Worm (Caenorhabditis elegans) whole organism, L2 larva: ENCODE data around the gene clec-1.

Experiments
- C34F6.9 ChIP-seq: fragments of 150-350 bp; optimal IDR thresholded peaks from 2 replicates; lab custom pipeline; 2014; ENCODE audit warnings: missing biosample characterization, missing genetic modification characterization
- F13H6.1 ChIP-seq: sonication (generic microtip); optimal IDR thresholded peaks from 2 replicates; lab custom pipeline; 2016; ENCODE audit warnings: missing genetic modification characterization, missing compliant biosample characterization
- R02D3.7 ChIP-seq: fragments of 150-350 bp; optimal IDR thresholded peaks from 2 replicates; lab custom pipeline; 2014; ENCODE audit warnings: missing biosample characterization, missing genetic modification characterization
- Y55F3AM.14 ChIP-seq: fragments of 200-800 bp; sonication (Bioruptor generic); optimal IDR thresholded peaks from 2 replicates; lab custom pipeline; 2018; ENCODE audit warnings: mild to moderate bottlenecking, missing genetic modification characterization, missing compliant biosample characterization
- ZK546.5 ChIP-seq: sonication (generic microtip); optimal IDR thresholded peaks from 2 replicates; lab custom pipeline; 2017; ENCODE audit warnings: missing biosample characterization, missing genetic modification characterization
- alr-1 ChIP-seq: fragments of 150-350 bp; optimal IDR thresholded peaks from 2 replicates; lab custom pipeline; 2014; ENCODE audit warnings: missing biosample characterization, missing genetic modification characterization
- aly-2 ChIP-seq: fragments of 150-350 bp; optimal IDR thresholded peaks from 2 replicates; lab custom pipeline; 2014; ENCODE audit warnings: missing biosample characterization, missing genetic modification characterization
- ama-1 ChIP-seq: fragments of 150-350 bp; optimal IDR thresholded peaks from 2 replicates; lab custom pipeline; 2018; ENCODE audit warnings: inconsistent platforms
- blmp-1 ChIP-seq: sonication (generic microtip); optimal IDR thresholded peaks from 2 replicates; lab custom pipeline; 2017; ENCODE audit warnings: missing genetic modification characterization, mild to moderate bottlenecking, missing compliant biosample characterization, antibody characterized with exemption, moderate library complexity; ENCODE audit not compliant: insufficient read depth
- ceh-16 ChIP-seq: fragments of 150-350 bp; optimal IDR thresholded peaks from 2 replicates; lab custom pipeline; 2014; ENCODE audit warnings: missing biosample characterization, missing genetic modification characterization
- ceh-82 ChIP-seq: fragments of 150-350 bp; optimal IDR thresholded peaks from 2 replicates; lab custom pipeline; 2014; ENCODE audit warnings: missing biosample characterization, missing genetic modification characterization
- crh-2 ChIP-seq: sonication (generic microtip); optimal IDR thresholded peaks from 2 replicates; lab custom pipeline; 2017; ENCODE audit warnings: missing biosample characterization, missing genetic modification characterization
- dmd-4 ChIP-seq: sonication (generic microtip); optimal IDR thresholded peaks from 2 replicates; lab custom pipeline; 2017; ENCODE audit warnings: missing biosample characterization, missing genetic modification characterization
- egl-27 ChIP-seq: sonication (generic microtip); optimal IDR thresholded peaks from 3 replicates; lab custom pipeline; 2017; ENCODE audit warnings: missing biosample characterization, missing genetic modification reagents, missing genetic modification characterization
- elt-1 ChIP-seq: fragments of 150-350 bp; optimal IDR thresholded peaks from 2 replicates; lab custom pipeline; 2014; ENCODE audit warnings: missing biosample characterization, missing genetic modification characterization
- elt-3 ChIP-seq: sonication (generic microtip); optimal IDR thresholded peaks from 2 replicates; lab custom pipeline; 2017; ENCODE audit warnings: missing biosample characterization, missing genetic modification characterization
- fos-1 ChIP-seq: fragments of 150-350 bp; optimal IDR thresholded peaks from 2 replicates; lab custom pipeline; 2014; ENCODE audit warnings: missing biosample characterization, missing genetic modification characterization
- gmeb-1 ChIP-seq: fragments of 150-350 bp; optimal IDR thresholded peaks from 2 replicates; lab custom pipeline; 2014; ENCODE audit warnings: missing biosample characterization, missing genetic modification characterization
- lin-13 ChIP-seq: fragments of 150-350 bp; optimal IDR thresholded peaks from 2 replicates; lab custom pipeline; 2014; ENCODE audit warnings: missing biosample characterization, missing genetic modification reagents, missing genetic modification characterization
- lsy-2 ChIP-seq, 2 experiments: fragments of 150-350 bp in 1 of 2; sonication (generic microtip) in 1 of 2; optimal IDR thresholded peaks; 2 replicates each; lab custom pipeline; 2014 to 2017; ENCODE audit warnings: missing biosample characterization in 2 of 2, missing genetic modification characterization in 2 of 2
- mab-5 ChIP-seq: fragments of 150-350 bp; optimal IDR thresholded peaks from 2 replicates; lab custom pipeline; 2014; ENCODE audit warnings: missing biosample characterization, missing genetic modification characterization
- mbf-1 ChIP-seq: sonication (generic microtip); optimal IDR thresholded peaks from 2 replicates; lab custom pipeline; 2017; ENCODE audit warnings: missing biosample characterization, missing genetic modification characterization
- mdl-1 ChIP-seq, 2 experiments: fragments of 150-350 bp in 1 of 2; sonication (generic microtip) in 1 of 2; optimal IDR thresholded peaks; 2 replicates each; lab custom pipeline; 2017; ENCODE audit warnings: missing biosample characterization in 2 of 2, missing genetic modification characterization in 2 of 2
- nhr-10 ChIP-seq: sonication (generic microtip); optimal IDR thresholded peaks from 2 replicates; lab custom pipeline; 2017; ENCODE audit warnings: missing biosample characterization, missing genetic modification characterization
- nhr-11 ChIP-seq: fragments of 150-350 bp; optimal IDR thresholded peaks from 2 replicates; lab custom pipeline; 2014; ENCODE audit warnings: missing biosample characterization, missing genetic modification characterization
- nhr-12 ChIP-seq: fragments of 150-350 bp; optimal IDR thresholded peaks from 2 replicates; lab custom pipeline; 2014; ENCODE audit warnings: missing biosample characterization, missing genetic modification characterization
- nhr-129 ChIP-seq: fragments of 150-350 bp; optimal IDR thresholded peaks from 2 replicates; lab custom pipeline; 2014; ENCODE audit warnings: missing biosample characterization, missing genetic modification characterization
- nhr-21 ChIP-seq: fragments of 150-350 bp; optimal IDR thresholded peaks from 2 replicates; lab custom pipeline; 2014; ENCODE audit warnings: missing biosample characterization, missing genetic modification characterization
- nhr-23 ChIP-seq: fragments of 150-350 bp; optimal IDR thresholded peaks from 2 replicates; lab custom pipeline; 2014; ENCODE audit warnings: missing biosample characterization, missing genetic modification reagents, missing genetic modification characterization
- nhr-237 ChIP-seq: fragments of 150-350 bp; optimal IDR thresholded peaks from 2 replicates; lab custom pipeline; 2014; ENCODE audit warnings: missing biosample characterization, missing genetic modification characterization
- nhr-25 ChIP-seq: fragments of 150-350 bp; sonication (generic microtip); optimal IDR thresholded peaks from 3 replicates; lab custom pipeline; 2014; ENCODE audit warnings: missing biosample characterization, missing genetic modification characterization
- nhr-6 ChIP-seq: fragments of 150-350 bp; optimal IDR thresholded peaks from 2 replicates; lab custom pipeline; 2014; ENCODE audit warnings: missing biosample characterization, missing genetic modification characterization
- peb-1 ChIP-seq: fragments of 150-350 bp; optimal IDR thresholded peaks from 2 replicates; lab custom pipeline; 2014; ENCODE audit warnings: missing biosample characterization, missing genetic modification characterization
- sem-4 ChIP-seq: fragments of 150-350 bp; optimal IDR thresholded peaks from 2 replicates; lab custom pipeline; 2014; ENCODE audit warnings: missing biosample characterization, missing genetic modification reagents, missing genetic modification characterization
- skn-1 ChIP-seq: sonication (generic microtip); optimal IDR thresholded peaks from 2 replicates; lab custom pipeline; 2017; ENCODE audit warnings: missing biosample characterization, missing genetic modification characterization
- sma-3 ChIP-seq: sonication (generic microtip); optimal IDR thresholded peaks from 2 replicates; lab custom pipeline; 2016; ENCODE audit warnings: missing genetic modification reagents, missing genetic modification characterization, missing compliant biosample characterization
- sma-9 ChIP-seq, 2 experiments: fragments of 150-350 bp in 1 of 2; sonication (generic microtip) in 1 of 2; optimal IDR thresholded peaks; 2 replicates each; lab custom pipeline; 2014 to 2016; ENCODE audit warnings: missing genetic modification characterization in 2 of 2, mild to moderate bottlenecking in 1 of 2, missing biosample characterization in 1 of 2, missing compliant biosample characterization in 1 of 2, missing genetic modification reagents in 1 of 2, moderate library complexity in 1 of 2
- snpc-4 ChIP-seq: fragments of 150-350 bp; optimal IDR thresholded peaks from 2 replicates; lab custom pipeline; 2014; ENCODE audit warnings: missing biosample characterization, missing genetic modification characterization
- unc-39 ChIP-seq: fragments of 150-350 bp; optimal IDR thresholded peaks from 2 replicates; lab custom pipeline; 2014; ENCODE audit warnings: missing biosample characterization, missing genetic modification characterization
- unc-55 ChIP-seq: fragments of 150-350 bp; sonication (generic microtip); optimal IDR thresholded peaks from 3 replicates; lab custom pipeline; 2014; ENCODE audit warnings: missing biosample characterization, missing genetic modification reagents, missing genetic modification characterization
- unc-62 ChIP-seq: fragments of 150-350 bp; optimal IDR thresholded peaks from 2 replicates; lab custom pipeline; 2014; ENCODE audit warnings: missing biosample characterization, missing genetic modification reagents, missing genetic modification characterization
- zag-1 ChIP-seq: fragments of 150-350 bp; optimal IDR thresholded peaks from 2 replicates; lab custom pipeline; 2014; ENCODE audit warnings: missing biosample characterization, missing genetic modification characterization
- ztf-1 ChIP-seq: fragments of 200-800 bp; sonication (Bioruptor generic); conservative IDR thresholded peaks from 2 replicates; pipeline ENCODE4 v1.3.6; 2022; ENCODE audit warnings: missing genetic modification characterization, missing compliant biosample characterization
- ztf-11 ChIP-seq: sonication (generic microtip); optimal IDR thresholded peaks from 2 replicates; lab custom pipeline; 2017; ENCODE audit warnings: missing biosample characterization, missing genetic modification characterization
- ztf-4 ChIP-seq: fragments of 150-350 bp; optimal IDR thresholded peaks from 2 replicates; lab custom pipeline; 2014; ENCODE audit warnings: missing biosample characterization, missing genetic modification characterization

clec-1 gene

DNA sequence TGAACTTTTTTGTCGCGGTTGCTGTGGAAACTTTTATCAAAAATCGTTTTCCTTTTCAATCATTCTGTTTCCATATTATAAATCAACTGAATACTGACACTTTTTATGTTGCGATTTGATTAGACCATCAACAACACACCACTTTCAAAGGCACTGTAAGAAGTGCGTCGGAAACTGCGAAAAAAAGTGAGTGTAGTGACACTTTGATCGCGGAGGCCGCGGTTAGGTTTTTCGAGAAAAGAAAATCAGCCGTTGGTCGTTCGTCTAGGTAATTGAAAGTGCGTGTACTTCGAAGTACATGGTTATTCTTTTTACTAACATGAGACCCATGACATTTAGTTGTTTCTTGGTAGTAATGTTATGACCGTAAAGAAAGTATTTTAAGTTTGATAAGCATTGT lies 4.3 kb upstream of the clec-1 start:
- peak; percentile 16 for TF ChIP-seq nhr-129 (tag; lab: Kevin White, UChicago)
- TF ChIP-seq blmp-1 (tag; lab: Kevin White, UChicago): peak; percentile 46
- TF ChIP-seq alr-1 (tag; lab: Kevin White, UChicago): no peak
- TF ChIP-seq, all 48 proteins: peak for 2

DNA sequence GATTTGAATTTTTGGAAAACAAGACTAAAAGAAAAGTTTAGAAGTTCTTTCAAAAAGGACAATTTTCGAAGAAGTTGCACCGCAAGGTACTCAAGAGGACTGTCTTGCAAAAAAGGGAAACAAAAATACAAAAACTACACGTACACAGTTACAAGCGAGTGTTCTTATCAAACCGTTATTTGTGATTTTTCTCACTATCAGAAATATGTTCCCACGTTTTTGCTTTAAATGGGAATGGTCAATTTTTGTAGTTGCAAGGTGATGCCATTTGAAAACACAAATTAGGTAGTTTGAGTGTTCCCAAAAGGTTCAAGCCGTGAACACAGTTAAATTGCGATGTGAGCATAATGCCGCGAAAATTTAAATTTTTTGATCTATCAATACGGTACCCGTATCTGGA lies 3.8 kb upstream of the clec-1 start:
- TF ChIP-seq nhr-11 (tag; lab: Kevin White, UChicago): no peak
- peak; percentile 38 for TF ChIP-seq fos-1 (tag; lab: Kevin White, UChicago)
- TF ChIP-seq elt-3 (tag; lab: Kevin White, UChicago): no peak

DNA sequence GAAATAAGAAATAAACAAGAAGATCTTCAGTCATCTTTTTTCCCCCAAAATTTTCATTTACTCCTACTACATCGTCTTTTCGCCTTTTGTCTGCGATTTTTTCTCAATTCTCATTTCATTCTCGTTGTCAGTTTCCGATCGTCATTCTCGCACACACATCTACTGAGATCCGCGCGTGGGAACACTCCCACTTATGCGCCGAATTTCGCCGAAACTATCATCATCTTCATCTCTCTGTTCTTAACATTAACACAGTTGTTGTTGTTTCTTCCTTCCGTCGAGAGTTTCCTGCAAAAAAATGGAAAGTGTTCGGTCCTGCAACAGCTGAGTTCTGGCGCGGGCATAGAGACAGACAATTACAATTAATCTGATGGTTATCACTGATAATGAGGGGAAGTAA lies 2.4 kb upstream of the clec-1 start:
- peak; percentile 38 for TF ChIP-seq egl-27 (tag; lab: Kevin White, UChicago)
- TF ChIP-seq mab-5 (tag; lab: Kevin White, UChicago): no peak
- peak; percentile 23 for TF ChIP-seq nhr-21 (tag; lab: Kevin White, UChicago)
- peak; percentile 4 for TF ChIP-seq nhr-129 (tag; lab: Kevin White, UChicago)
- TF ChIP-seq crh-2 (tag; lab: Kevin White, UChicago): no peak
- TF ChIP-seq Y55F3AM.14 (GFP tag; lab: Kevin White, UChicago): peak; percentile 0
- no peak for TF ChIP-seq snpc-4 (tag; lab: Kevin White, UChicago)
- no peak for TF ChIP-seq nhr-10 (tag; lab: Kevin White, UChicago)
- no peak for TF ChIP-seq unc-62 (GFP tag; lab: Kevin White, UChicago)
- no peak for TF ChIP-seq ztf-4 (tag; lab: Kevin White, UChicago)
- TF ChIP-seq sma-3 (GFP tag; lab: Kevin White, UChicago): peak; percentile 31
- TF ChIP-seq mdl-1 (tag; optimal IDR thresholded peaks at IDR 0.05; lab: Kevin White, UChicago): peak in 1 of 2 experiments; percentile 13
- no peak for TF ChIP-seq nhr-237 (tag; lab: Kevin White, UChicago)

DNA sequence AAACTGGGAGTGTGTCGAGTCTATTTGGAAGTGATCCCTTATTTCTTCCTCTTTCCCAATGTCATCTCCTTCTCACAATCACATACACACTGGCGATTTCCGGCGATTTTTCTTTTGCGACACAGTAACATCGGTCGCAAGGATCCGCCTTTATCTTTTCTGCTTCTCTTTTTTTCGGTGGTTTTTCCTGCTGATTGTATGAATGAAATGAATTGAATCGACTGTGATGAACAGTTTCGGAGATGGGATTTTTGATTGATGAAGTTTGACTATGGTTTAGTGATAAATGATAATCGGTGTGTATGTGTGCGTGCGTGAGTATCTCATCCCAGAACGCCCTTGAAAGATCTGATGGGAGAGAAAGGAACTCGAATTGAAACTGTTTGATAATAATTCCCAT lies 1.2 kb downstream of the clec-1 start:
- TF ChIP-seq ceh-82 (no peak), nhr-12 (tag; lab: Kevin White, UChicago) (no peak), ztf-1 (GFP tag; lab: Robert Waterston, UW) (no peak), unc-62 (GFP tag; lab: Kevin White, UChicago) (no peak), ztf-4 (tag; lab: Kevin White, UChicago) (no peak), elt-1 (tag; lab: Kevin White, UChicago) (no peak), fos-1 (tag; lab: Kevin White, UChicago) (no peak), alr-1 (tag; lab: Kevin White, UChicago) (no peak), mbf-1 (tag; lab: Kevin White, UChicago) (no peak), nhr-23 (no peak), lsy-2 (tag; optimal IDR thresholded peaks at IDR 0.05; lab: Kevin White, UChicago) (no peak), crh-2 (tag; lab: Kevin White, UChicago) (no peak), snpc-4 (tag; lab: Kevin White, UChicago) (no peak), elt-3 (tag; lab: Kevin White, UChicago) (no peak), R02D3.7 (tag; lab: Kevin White, UChicago) (no peak), skn-1 (tag; lab: Kevin White, UChicago) (no peak), sem-4 (tag; lab: Kevin White, UChicago) (no peak), peb-1 (tag; lab: Kevin White, UChicago) (no peak), ceh-16 (tag; lab: Kevin White, UChicago) (no peak), unc-39 (tag; lab: Kevin White, UChicago) (no peak), sma-9 (GFP tag; optimal IDR thresholded peaks at IDR 0.05; lab: Kevin White, UChicago) (peak; percentile 58), sma-9 (tag; optimal IDR thresholded peaks at IDR 0.05; lab: Kevin White, UChicago) (no peak), unc-55 (GFP tag; lab: Kevin White, UChicago) (no peak), Y55F3AM.14 (GFP tag; lab: Kevin White, UChicago) (no peak), sma-3 (GFP tag; lab: Kevin White, UChicago) (peak; percentile 62), ztf-11 (tag; lab: Kevin White, UChicago) (no peak), nhr-10 (tag; lab: Kevin White, UChicago) (no peak), mdl-1 (tag; optimal IDR thresholded peaks at IDR 0.05; lab: Kevin White, UChicago) (no peak), ama-1 (peak; percentile 57), zag-1 (no peak), aly-2 (tag; lab: Kevin White, UChicago) (no peak), nhr-11 (tag; lab: Kevin White, UChicago) (no peak), nhr-129 (tag; lab: Kevin White, UChicago) (no peak), C34F6.9 (tag; lab: Kevin White, UChicago) (no peak), nhr-21 (tag; lab: Kevin White, UChicago) (peak; percentile 80), blmp-1 (tag; lab: Kevin White, UChicago) (peak; percentile 2), egl-27 (tag; lab: Kevin White, UChicago) (peak; percentile 18), nhr-25 (tag; lab: Kevin White, UChicago) (peak; percentile 41), nhr-6 (no peak), ZK546.5 (tag; lab: Kevin White, UChicago) (no peak), F13H6.1 (tag; lab: Kevin White, UChicago) (no peak), dmd-4 (tag; lab: Kevin White, UChicago) (no peak), gmeb-1 (no peak), lin-13 (GFP tag; lab: Kevin White, UChicago) (no peak), nhr-237 (tag; lab: Kevin White, UChicago) (no peak)
